Worm (Caenorhabditis elegans) whole organism, L1 larva: Measurements from ENCODE around the gene F54B11.10.

Experiments used
- blmp-1 ChIP-seq: fragments of 150-350 bp; optimal IDR thresholded peaks from 2 replicates; lab custom pipeline; 2014; ENCODE audit warnings: missing biosample characterization, missing genetic modification characterization
- ceh-63 ChIP-seq: fragments of 200-800 bp; sonication (Bioruptor generic); optimal IDR thresholded peaks from 2 replicates; lab custom pipeline; 2018; ENCODE audit warnings: mild to moderate bottlenecking, missing genetic modification characterization, missing compliant biosample characterization
- ceh-8 ChIP-seq: fragments of 200-800 bp; sonication (Bioruptor generic); optimal IDR thresholded peaks from 2 replicates; lab custom pipeline; 2018; ENCODE audit warnings: mild to moderate bottlenecking, missing genetic modification characterization, moderate library complexity, missing compliant biosample characterization
- ceh-82 ChIP-seq, 3 experiments: fragments of 150-350 bp in 1 of 3; sonication (generic microtip) in 2 of 3; optimal IDR thresholded peaks; 2 replicates each; lab custom pipeline; 2014 to 2017; ENCODE audit warnings: missing biosample characterization in 3 of 3, missing genetic modification characterization in 3 of 3
- ces-1 ChIP-seq: fragments of 150-350 bp; optimal IDR thresholded peaks from 2 replicates; lab custom pipeline; 2014; ENCODE audit warnings: missing biosample characterization, missing genetic modification reagents, missing genetic modification characterization
- dsc-1 ChIP-seq: sonication (generic microtip); optimal IDR thresholded peaks from 2 replicates; lab custom pipeline; 2016; ENCODE audit warnings: mild to moderate bottlenecking, missing genetic modification characterization, missing compliant biosample characterization
- efl-1 ChIP-seq, 4 experiments: fragments of 150-350 bp; optimal IDR thresholded peaks in 3 of 4; peaks in 1 of 4; 1 replicate in 1 of 4; 2 replicates in 3 of 4; lab custom pipeline; 2014; ENCODE audit warnings: missing biosample characterization in 2 of 4, missing genetic modification characterization in 2 of 4, missing genetic modification reagents in 2 of 4
- egl-13 ChIP-seq: sonication (generic microtip); optimal IDR thresholded peaks from 2 replicates; lab custom pipeline; 2016; ENCODE audit warnings: missing genotype, missing genetic modification reagents, missing genetic modification characterization, missing compliant biosample characterization
- elt-3 ChIP-seq, 6 experiments: fragments of 150-350 bp in 1 of 6; sonication (generic microtip); optimal IDR thresholded peaks; 2 replicates each; lab custom pipeline; 2017 to 2018; ENCODE audit warnings: missing biosample characterization in 6 of 6, missing genetic modification characterization in 6 of 6, inconsistent platforms in 1 of 6
- fkh-10 ChIP-seq: sonication (generic microtip); optimal IDR thresholded peaks from 2 replicates; lab custom pipeline; 2017; ENCODE audit warnings: missing biosample characterization, missing genetic modification reagents, missing genetic modification characterization
- fkh-4 ChIP-seq: sonication (generic microtip); optimal IDR thresholded peaks from 2 replicates; lab custom pipeline; 2016; ENCODE audit warnings: missing compliant biosample characterization, missing genetic modification characterization, borderline replicate concordance
- fkh-8 ChIP-seq: sonication (generic microtip); optimal IDR thresholded peaks from 2 replicates; lab custom pipeline; 2016; ENCODE audit warnings: mild to moderate bottlenecking, missing genetic modification characterization, missing compliant biosample characterization
- fos-1 ChIP-seq: fragments of 150-350 bp; optimal IDR thresholded peaks from 2 replicates; lab custom pipeline; 2014; ENCODE audit warnings: missing biosample characterization, missing genetic modification characterization
- irx-1 ChIP-seq: sonication (generic microtip); optimal IDR thresholded peaks from 2 replicates; lab custom pipeline; 2016; ENCODE audit warnings: missing genetic modification characterization, missing compliant biosample characterization
- isw-1 ChIP-seq: fragments of 200-800 bp; sonication (Bioruptor generic); IDR thresholded peaks from 2 replicates; pipeline ENCODE4 v1.3.6; 2022; ENCODE audit warnings: missing genetic modification characterization, missing compliant biosample characterization
- lin-15B ChIP-seq: fragments of 150-350 bp; sonication (generic microtip); optimal IDR thresholded peaks from 3 replicates; lab custom pipeline; 2014; ENCODE audit warnings: missing biosample characterization, missing genetic modification characterization
- lin-35 ChIP-seq, 2 experiments: fragments of 150-350 bp; optimal IDR thresholded peaks; 2 replicates each; lab custom pipeline; 2014; ENCODE audit warnings: missing biosample characterization in 2 of 2, missing genetic modification characterization in 2 of 2, missing genetic modification reagents in 2 of 2
- lin-39 ChIP-seq: fragments of 150-350 bp; optimal IDR thresholded peaks from 2 replicates; lab custom pipeline; 2014; ENCODE audit warnings: missing biosample characterization, missing genetic modification reagents, missing genetic modification characterization
- lsy-2 ChIP-seq, 2 experiments: fragments of 150-350 bp; optimal IDR thresholded peaks; 2 replicates each; lab custom pipeline; 2014; ENCODE audit warnings: missing biosample characterization in 2 of 2, missing genetic modification characterization in 2 of 2
- mab-9 ChIP-seq: fragments of 200-800 bp; sonication (Bioruptor generic); IDR thresholded peaks from 2 replicates; pipeline ENCODE4 v1.3.6; 2022; ENCODE audit warnings: missing genetic modification reagents, missing genetic modification characterization, missing compliant biosample characterization
- mef-2 ChIP-seq: fragments of 150-350 bp; optimal IDR thresholded peaks from 2 replicates; lab custom pipeline; 2014; ENCODE audit warnings: missing biosample characterization, missing genetic modification characterization
- nhr-11 ChIP-seq: fragments of 150-350 bp; optimal IDR thresholded peaks from 2 replicates; lab custom pipeline; 2014; ENCODE audit warnings: missing biosample characterization, missing genetic modification characterization
- nhr-19 ChIP-seq: fragments of 200-800 bp; sonication (Bioruptor generic); conservative IDR thresholded peaks from 2 replicates; pipeline ENCODE4 v1.3.6; 2022; ENCODE audit warnings: missing genetic modification characterization, missing compliant biosample characterization
- nhr-20 ChIP-seq: sonication (generic microtip); optimal IDR thresholded peaks from 2 replicates; lab custom pipeline; 2016; ENCODE audit warnings: mild to moderate bottlenecking, missing genetic modification characterization, missing compliant biosample characterization
- nhr-47 ChIP-seq: sonication (generic microtip); optimal IDR thresholded peaks from 2 replicates; lab custom pipeline; 2016; ENCODE audit warnings: mild to moderate bottlenecking, missing genetic modification characterization, moderate library complexity, missing compliant biosample characterization
- nhr-71 ChIP-seq: sonication (generic microtip); optimal IDR thresholded peaks from 2 replicates; lab custom pipeline; 2016; ENCODE audit warnings: mild to moderate bottlenecking, missing genetic modification characterization, moderate library complexity, missing compliant biosample characterization
- nhr-84 ChIP-seq: sonication (generic microtip); optimal IDR thresholded peaks from 2 replicates; lab custom pipeline; 2017; ENCODE audit warnings: missing biosample characterization, missing genetic modification characterization
- nhr-90 ChIP-seq: sonication (generic microtip); optimal IDR thresholded peaks from 2 replicates; lab custom pipeline; 2016; ENCODE audit warnings: mild to moderate bottlenecking, missing genetic modification characterization, missing compliant biosample characterization; ENCODE audit not compliant: poor library complexity
- pag-3 ChIP-seq: sonication (generic microtip); optimal IDR thresholded peaks from 2 replicates; lab custom pipeline; 2017; ENCODE audit warnings: missing genetic modification characterization, mild to moderate bottlenecking, missing compliant biosample characterization, antibody characterized with exemption, borderline replicate concordance; ENCODE audit not compliant: insufficient read depth
- pax-3 ChIP-seq: fragments of 200-800 bp; sonication (Bioruptor generic); optimal IDR thresholded peaks from 2 replicates; lab custom pipeline; 2018; ENCODE audit warnings: mild to moderate bottlenecking, missing genetic modification characterization, moderate library complexity, missing compliant biosample characterization
- rnt-1 ChIP-seq: sonication (generic microtip); optimal IDR thresholded peaks from 2 replicates; lab custom pipeline; 2016; ENCODE audit warnings: mild to moderate bottlenecking, missing genetic modification characterization, moderate library complexity, missing compliant biosample characterization
- sox-4 ChIP-seq: sonication (generic microtip); optimal IDR thresholded peaks from 2 replicates; lab custom pipeline; 2016; ENCODE audit warnings: missing genetic modification characterization, missing compliant biosample characterization
- sup-37 ChIP-seq: fragments of 200-800 bp; sonication (Bioruptor generic); optimal IDR thresholded peaks from 2 replicates; lab custom pipeline; 2018; ENCODE audit warnings: mild to moderate bottlenecking, missing genetic modification characterization, missing compliant biosample characterization
- swsn-7 ChIP-seq: sonication (generic microtip); optimal IDR thresholded peaks from 2 replicates; lab custom pipeline; 2016; ENCODE audit warnings: missing genetic modification characterization, missing compliant biosample characterization
- unc-86 ChIP-seq: sonication (generic microtip); optimal IDR thresholded peaks from 2 replicates; lab custom pipeline; 2016; ENCODE audit warnings: missing genetic modification characterization, missing compliant biosample characterization
- vab-15 ChIP-seq: sonication (generic microtip); optimal IDR thresholded peaks from 2 replicates; lab custom pipeline; 2017; ENCODE audit warnings: missing genotype, mild to moderate bottlenecking, missing genetic modification characterization, missing compliant biosample characterization
- zag-1 ChIP-seq: fragments of 150-350 bp; optimal IDR thresholded peaks from 2 replicates; lab custom pipeline; 2014; ENCODE audit warnings: missing biosample characterization, missing genetic modification characterization
- zip-4 ChIP-seq: fragments of 200-800 bp; sonication (Bioruptor generic); optimal IDR thresholded peaks from 2 replicates; lab custom pipeline; 2018; ENCODE audit warnings: mild to moderate bottlenecking, missing genetic modification characterization, moderate library complexity, missing compliant biosample characterization

The F54B11.10 gene

ce11 chrX:13561954-13562353, 20.0 kb upstream of the F54B11.10 start:
- TF ChIP-seq rnt-1 (tag; lab: Kevin White, UChicago), result peak; percentile 49
- TF ChIP-seq swsn-7 (tag; lab: Kevin White, UChicago), result no peak
- peak; percentile 32 for TF ChIP-seq lin-39
- TF ChIP-seq blmp-1, result peak; percentile 26
- TF ChIP-seq pag-3 (tag; lab: Kevin White, UChicago), result peak; percentile 62
- TF ChIP-seq nhr-71, result peak; percentile 62
- no peak for TF ChIP-seq zip-4 (GFP tag; lab: Kevin White, UChicago)
- peak in 1 of 2 experiments; percentile 9 for TF ChIP-seq lsy-2 (tag; optimal IDR thresholded peaks at IDR 0.05; lab: Kevin White, UChicago)
- TF ChIP-seq zag-1 (tag; lab: Kevin White, UChicago), result no peak
- no peak for TF ChIP-seq pax-3 (tag; lab: Kevin White, UChicago)
- TF ChIP-seq mef-2, result peak; percentile 22
- peak; percentile 7 for TF ChIP-seq nhr-20 (tag; lab: Kevin White, UChicago)
- no peak for TF ChIP-seq irx-1 (tag; lab: Kevin White, UChicago)
- no peak for TF ChIP-seq mab-9
- no peak for TF ChIP-seq fkh-10
- TF ChIP-seq nhr-84, result no peak
- no peak for TF ChIP-seq isw-1 (GFP tag; lab: Robert Waterston, UW)
- TF ChIP-seq sup-37 (GFP tag; lab: Kevin White, UChicago), result no peak
- TF ChIP-seq fos-1, result no peak
- TF ChIP-seq vab-15 (tag; lab: Kevin White, UChicago), result no peak
- peak; percentile 14 for TF ChIP-seq nhr-19 (GFP tag; lab: Robert Waterston, UW)
- TF ChIP-seq efl-1 (optimal IDR thresholded peaks at IDR 0.05; lab: Kevin White, UChicago), result no peak
- TF ChIP-seq efl-1 (GFP tag; optimal IDR thresholded peaks at IDR 0.05 in 1 of 2; lab: Kevin White, UChicago), result no peak

ce11 chrX:13566436-13566835, 15.5 kb upstream of the F54B11.10 start, which contains the start of gene R01E6.2:
Gene R01E6.2, minus strand, starts transcription at chrX:13566536.
- TF ChIP-seq efl-1 (optimal IDR thresholded peaks at IDR 0.05; lab: Kevin White, UChicago) (no peak), efl-1 (GFP tag; optimal IDR thresholded peaks at IDR 0.05 in 1 of 2; lab: Kevin White, UChicago) (peak in 1 of 2 experiments; percentile 37), zag-1 (tag; lab: Kevin White, UChicago) (no peak)

DNA sequence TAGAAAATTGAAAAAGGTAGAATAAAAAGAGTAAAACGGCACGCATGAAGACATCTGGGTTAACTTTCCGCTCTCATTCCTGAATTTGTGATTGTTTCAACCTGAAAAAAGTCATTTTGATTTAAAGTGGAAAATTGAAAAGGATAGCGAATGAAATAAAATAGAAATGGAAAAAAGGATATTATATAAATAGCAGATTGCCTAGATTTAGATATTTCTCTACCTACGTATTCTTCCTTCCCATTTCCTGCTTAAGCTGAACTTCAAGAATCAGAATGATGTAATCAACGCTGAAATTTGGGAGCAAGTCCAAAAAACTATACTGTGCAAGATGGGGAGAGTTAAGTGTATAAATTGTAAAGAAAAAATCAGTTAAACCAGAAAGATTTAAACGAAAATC, 12.1 kb upstream of the F54B11.10 start, which contains the start of gene R01E6.7:
Gene R01E6.7, minus strand, starts transcription at position 101 of the 400 bp plus-strand sequence.
- no peak for TF ChIP-seq zag-1 (tag; lab: Kevin White, UChicago)
- TF ChIP-seq nhr-90, result no peak
- no peak for TF ChIP-seq nhr-11 (tag; lab: Kevin White, UChicago)
- TF ChIP-seq lin-15B (tag; lab: Kevin White, UChicago), result no peak
- no peak for TF ChIP-seq ceh-63 (GFP tag; lab: Kevin White, UChicago)
- no peak for TF ChIP-seq ces-1 (GFP tag; lab: Kevin White, UChicago)
- no peak for TF ChIP-seq lin-35 (GFP tag; optimal IDR thresholded peaks at IDR 0.05; lab: Kevin White, UChicago)
- TF ChIP-seq fkh-4 (tag; lab: Kevin White, UChicago), result no peak
- no peak for TF ChIP-seq unc-86 (tag; lab: Kevin White, UChicago)
- TF ChIP-seq ceh-8 (GFP tag; lab: Kevin White, UChicago), result no peak
- TF ChIP-seq elt-3 (tag; optimal IDR thresholded peaks at IDR 0.05; lab: Kevin White, UChicago), result no peak

ce11 chrX:13574029-13574428, 7.9 kb upstream of the F54B11.10 start:
- TF ChIP-seq dsc-1, result peak; percentile 92
- TF ChIP-seq egl-13 (tag; lab: Kevin White, UChicago), result peak; percentile 17
- peak; percentile 34 for TF ChIP-seq pax-3 (tag; lab: Kevin White, UChicago)
- peak; percentile 6 for TF ChIP-seq fkh-8
- no peak for TF ChIP-seq ceh-82 (tag; optimal IDR thresholded peaks at IDR 0.05; lab: Kevin White, UChicago)
- no peak for TF ChIP-seq ceh-63 (GFP tag; lab: Kevin White, UChicago)
- peak; percentile 6 for TF ChIP-seq nhr-47 (tag; lab: Kevin White, UChicago)
- peak; percentile 28 for TF ChIP-seq sox-4 (tag; lab: Kevin White, UChicago)
